Fruit fly (Drosophila melanogaster): ENCODE results near the gene CG8916.

Gene CG8916

DNA sequence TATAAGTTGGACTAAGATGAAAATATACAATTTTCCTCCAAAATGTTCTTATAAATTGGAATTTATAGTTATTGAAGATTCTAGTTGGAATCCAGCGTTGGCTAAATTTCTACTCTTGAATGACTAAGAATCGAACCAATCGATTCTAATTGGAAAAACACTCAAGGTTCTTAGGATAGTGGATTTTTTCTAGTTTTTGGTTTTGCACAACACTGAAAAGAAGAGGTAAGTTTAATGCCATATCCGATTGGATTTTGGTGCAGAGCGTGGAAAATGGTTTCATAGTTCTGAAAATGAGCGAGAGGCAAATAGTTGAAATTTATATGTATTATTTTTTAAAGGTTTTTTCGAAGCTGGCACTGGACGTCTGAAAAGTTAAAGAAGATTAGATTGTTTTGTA is 46.2 kb upstream of the CG8916 start (continued):
- TF ChIP-seq grau (tag; optimal IDR thresholded peaks at IDR 0.05) (no peak), Stat92E (GFP tag; optimal IDR thresholded peaks at IDR 0.05) (no peak), repo (GFP tag; optimal IDR thresholded peaks at IDR 0.05) (no peak), insv (GFP tag; optimal IDR thresholded peaks at IDR 0.05) (peak; percentile 91 to 99), CG17361 (GFP tag; IDR thresholded peaks at IDR 0.05) (no peak), CG7556 (GFP tag; optimal IDR thresholded peaks at IDR 0.05) (no peak), CG8290 (GFP tag; optimal IDR thresholded peaks at IDR 0.05) (peak; percentile 51), CG8290 (tag; optimal IDR thresholded peaks at IDR 0.05) (peak in 1 of 2 experiments; percentile 32), CG18764 (GFP tag; optimal IDR thresholded peaks at IDR 0.05) (no peak), CG15479 (GFP tag; optimal IDR thresholded peaks at IDR 0.05) (peak; percentile 19), Hr39 (optimal IDR thresholded peaks at IDR 0.05) (no peak), CG11456 (GFP tag; IDR thresholded peaks at IDR 0.05) (no peak)

- no peak; the same call in 1 of the 2 replicates for TF ChIP-seq CG31441 (GFP tag; IDR thresholded peaks at IDR 0.05)
- TF ChIP-seq CG8388 (GFP tag; optimal IDR thresholded peaks at IDR 0.05): no peak
- no peak for TF ChIP-seq aop (GFP tag; IDR thresholded peaks at IDR 0.05)
- TF ChIP-seq CG12219 (GFP tag; optimal IDR thresholded peaks at IDR 0.05): no peak
- TF ChIP-seq caup (GFP tag; optimal IDR thresholded peaks at IDR 0.05; ENCODE audit: severe bottlenecking): no peak
- no peak for TF ChIP-seq CG14965 (GFP tag; optimal IDR thresholded peaks at IDR 0.05; ENCODE audit: borderline replicate concordance)
- TF ChIP-seq CG10654 (GFP tag; optimal IDR thresholded peaks at IDR 0.05): no peak
- peak; percentile 57 for TF ChIP-seq CG10543 (GFP tag; optimal IDR thresholded peaks at IDR 0.05)
- no peak for TF ChIP-seq Mes4 (GFP tag; optimal IDR thresholded peaks at IDR 0.05)
- no peak for TF ChIP-seq sr (GFP tag; IDR thresholded peaks at IDR 0.05)
- no peak for TF ChIP-seq CG9437 (GFP tag; optimal IDR thresholded peaks at IDR 0.05)
- TF ChIP-seq CG1832 (GFP tag; optimal IDR thresholded peaks at IDR 0.05): no peak
- no peak for TF ChIP-seq Fer3 (tag; optimal IDR thresholded peaks at IDR 0.05)
- TF ChIP-seq CG3163 (GFP tag; optimal IDR thresholded peaks at IDR 0.05): peak; percentile 98
- no peak for TF ChIP-seq z (GFP tag; IDR thresholded peaks at IDR 0.05)
- TF ChIP-seq hb (GFP tag; IDR thresholded peaks at IDR 0.05; ENCODE audit: partially characterized antibody): no peak
- TF ChIP-seq chn (GFP tag; optimal IDR thresholded peaks at IDR 0.05): no peak
- no peak for TF ChIP-seq D19B (GFP tag; optimal IDR thresholded peaks at IDR 0.05)
- peak; percentile 82 for TF ChIP-seq Ets65A (GFP tag)
- peak; percentile 30 for TF ChIP-seq CG33557 (GFP tag; optimal IDR thresholded peaks at IDR 0.05)
- TF ChIP-seq Vsx1 (GFP tag; optimal IDR thresholded peaks at IDR 0.05): no peak
- no peak for TF ChIP-seq abd-A (tag; optimal IDR thresholded peaks at IDR 0.05)
- TF ChIP-seq Abd-B (GFP tag; optimal IDR thresholded peaks at IDR 0.05): no peak
- TF ChIP-seq CG1529 (GFP tag; optimal IDR thresholded peaks at IDR 0.05): no peak
- TF ChIP-seq fd102C (GFP tag; optimal IDR thresholded peaks at IDR 0.05): no peak
- TF ChIP-seq CG6854 (GFP tag; optimal IDR thresholded peaks at IDR 0.05): peak; percentile 7
- TF ChIP-seq dysf (GFP tag; IDR thresholded peaks at IDR 0.05): no peak
- TF ChIP-seq da (GFP tag; optimal IDR thresholded peaks at IDR 0.05): no peak
- TF ChIP-seq sna (GFP tag; IDR thresholded peaks at IDR 0.05; ENCODE audit: partially characterized antibody): no peak
- no peak for TF ChIP-seq dimm (GFP tag; IDR thresholded peaks at IDR 0.05)
- TF ChIP-seq slou (GFP tag; optimal IDR thresholded peaks at IDR 0.05): no peak
- TF ChIP-seq CG11723 (GFP tag; optimal IDR thresholded peaks at IDR 0.05): no peak
- no peak for TF ChIP-seq run (tag; optimal IDR thresholded peaks at IDR 0.05)
- no peak for TF ChIP-seq ham (GFP tag; IDR thresholded peaks at IDR 0.05)
- TF ChIP-seq CG5245 (GFP tag; optimal IDR thresholded peaks at IDR 0.05): no peak
- TF ChIP-seq nom (GFP tag; optimal IDR thresholded peaks at IDR 0.05): peak; percentile 98
- TF ChIP-seq Rfx (GFP tag; IDR thresholded peaks at IDR 0.05): no peak
Measured at dm6 chrX:15886411-15887246, 35.1 kb upstream of the CG8916 start.

Measured in whole organism, embryonic.